Worm (Caenorhabditis elegans): ENCODE measurements around the gene T19C9.10.

T19C9.10 gene

ce11 chrV:17201847-17202246, 34.5 kb upstream of the T19C9.10 start, which contains the start of gene Y68A4A.10:
TSS of gene Y68A4A.10 (plus strand) at chrV:17202147.
- TF ChIP-seq hmg-20 (GFP tag; IDR thresholded peaks at IDR 0.05) (no peak), ceh-91 (GFP tag; IDR thresholded peaks at IDR 0.05) (no peak)

DNA sequence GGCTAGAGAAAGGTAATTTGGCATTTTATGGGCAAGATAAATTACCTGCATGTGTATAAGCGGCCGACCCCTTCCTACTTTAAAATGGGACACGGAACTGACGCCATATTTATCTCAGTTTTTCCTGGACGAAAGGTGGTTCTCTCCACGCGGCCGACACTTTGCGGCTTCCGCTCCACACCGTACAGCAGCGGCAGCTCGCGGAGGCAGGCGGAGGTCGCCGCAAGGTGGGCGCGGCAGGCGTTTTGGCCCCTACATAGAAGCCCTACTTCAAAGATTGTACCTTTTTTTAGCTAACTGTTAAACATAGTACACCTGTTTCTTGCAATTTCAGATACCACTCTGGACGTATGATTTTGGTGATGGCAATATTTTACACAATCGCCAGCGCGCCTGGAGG, 29.9 kb upstream of the T19C9.10 start:
- TF ChIP-seq rpc-1 (optimal IDR thresholded peaks at IDR 0.05), result no peak
- no peak for TF ChIP-seq rpc-1 (tag; optimal IDR thresholded peaks at IDR 0.05)
- no peak for TF ChIP-seq B0336.3 (GFP tag; IDR thresholded peaks at IDR 0.05)
- no peak for TF ChIP-seq Y56A3A.18 (GFP tag; IDR thresholded peaks at IDR 0.05)
- peak; percentile 92 for TF ChIP-seq zfh-2 (GFP tag; conservative IDR thresholded peaks at IDR 0.05)
- 0 out of 2 replicates have a peak, but pooled peaks have one; percentile 11 for TF ChIP-seq attf-3 (GFP tag; conservative IDR thresholded peaks at IDR 0.05)
- TF ChIP-seq let-607 (tag; optimal IDR thresholded peaks at IDR 0.05), result no peak
- TF ChIP-seq ZK185.1 (tag; optimal IDR thresholded peaks at IDR 0.05; ENCODE audit: poor library complexity, severe bottlenecking), result no peak
- TF ChIP-seq C06A6.2 (GFP tag; conservative IDR thresholded peaks at IDR 0.05), result no peak
- no peak for TF ChIP-seq snpc-4 (GFP tag; optimal IDR thresholded peaks at IDR 0.05)
- TF ChIP-seq snpc-4 (tag; optimal IDR thresholded peaks at IDR 0.05), result peak in 1 of 4 experiments; percentile 31
- no peak for TF ChIP-seq K11D2.4 (GFP tag; IDR thresholded peaks at IDR 0.05)
- TF ChIP-seq madf-3 (GFP tag; IDR thresholded peaks at IDR 0.05), result 0 out of 2 replicates have a peak, but pooled peaks have one; percentile 48

DNA sequence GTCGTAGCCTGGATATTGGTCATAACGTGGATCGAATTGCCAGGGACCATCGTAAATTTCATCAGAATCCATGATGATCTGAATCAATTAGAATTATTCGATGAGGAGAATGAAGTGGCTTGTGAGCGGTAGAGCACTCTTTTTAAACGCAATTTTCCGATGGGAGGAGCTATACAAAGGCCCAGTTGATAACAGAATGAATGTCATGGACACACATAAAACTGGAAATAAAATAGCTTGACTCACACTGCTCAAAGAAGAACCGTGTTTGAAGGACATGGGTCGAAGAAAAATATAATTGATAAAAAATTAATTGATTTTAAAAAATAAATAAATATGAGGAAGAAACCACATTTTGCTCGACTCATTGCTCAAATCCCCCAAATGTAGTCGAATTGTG, 28.3 kb upstream of the T19C9.10 start, which contains the start of gene Y68A4A.13:
Y68A4A.13 (minus strand) TSS at position 101 of the 400 bp plus-strand sequence.
- no peak for TF ChIP-seq lin-35 (GFP tag; optimal IDR thresholded peaks at IDR 0.05)
- TF ChIP-seq nfya-1 (tag; optimal IDR thresholded peaks at IDR 0.05; ENCODE audit: borderline replicate concordance, insufficient read depth), result no peak
- no peak for TF ChIP-seq Y67H2A.10 (GFP tag; conservative IDR thresholded peaks at IDR 0.05)
- no peak for TF ChIP-seq bed-1 (GFP tag; IDR thresholded peaks at IDR 0.05)
- no peak for TF ChIP-seq C06A6.2 (GFP tag; conservative IDR thresholded peaks at IDR 0.05)
- TF ChIP-seq unc-62 (GFP tag; optimal IDR thresholded peaks at IDR 0.05), result no peak
- no peak for TF ChIP-seq aptf-3 (GFP tag; IDR thresholded peaks at IDR 0.05)
- no peak for TF ChIP-seq fkh-3 (tag; optimal IDR thresholded peaks at IDR 0.05)
- TF ChIP-seq efl-1 (GFP tag; optimal IDR thresholded peaks at IDR 0.05), result no peak
- TF ChIP-seq ceh-91 (GFP tag; IDR thresholded peaks at IDR 0.05), result no peak
- no peak for TF ChIP-seq let-526 (GFP tag; IDR thresholded peaks at IDR 0.05)
- no peak for TF ChIP-seq hmg-20 (GFP tag; IDR thresholded peaks at IDR 0.05)
- TF ChIP-seq ztf-26 (tag; optimal IDR thresholded peaks at IDR 0.05), result no peak
- TF ChIP-seq ccch-3 (GFP tag; optimal IDR thresholded peaks at IDR 0.05), result no peak
- no peak for TF ChIP-seq nfyb-1 (GFP tag; IDR thresholded peaks at IDR 0.05)
- TF ChIP-seq K11D2.4 (GFP tag; IDR thresholded peaks at IDR 0.05), result no peak
- TF ChIP-seq pha-4 (tag; optimal IDR thresholded peaks at IDR 0.05), result no peak
- no peak for TF ChIP-seq attf-5 (GFP tag; optimal IDR thresholded peaks at IDR 0.05)
- TF ChIP-seq F37B4.10 (GFP tag; IDR thresholded peaks at IDR 0.05), result no peak
- TF ChIP-seq Y95B8A.8 (GFP tag; IDR thresholded peaks at IDR 0.05), result no peak

DNA sequence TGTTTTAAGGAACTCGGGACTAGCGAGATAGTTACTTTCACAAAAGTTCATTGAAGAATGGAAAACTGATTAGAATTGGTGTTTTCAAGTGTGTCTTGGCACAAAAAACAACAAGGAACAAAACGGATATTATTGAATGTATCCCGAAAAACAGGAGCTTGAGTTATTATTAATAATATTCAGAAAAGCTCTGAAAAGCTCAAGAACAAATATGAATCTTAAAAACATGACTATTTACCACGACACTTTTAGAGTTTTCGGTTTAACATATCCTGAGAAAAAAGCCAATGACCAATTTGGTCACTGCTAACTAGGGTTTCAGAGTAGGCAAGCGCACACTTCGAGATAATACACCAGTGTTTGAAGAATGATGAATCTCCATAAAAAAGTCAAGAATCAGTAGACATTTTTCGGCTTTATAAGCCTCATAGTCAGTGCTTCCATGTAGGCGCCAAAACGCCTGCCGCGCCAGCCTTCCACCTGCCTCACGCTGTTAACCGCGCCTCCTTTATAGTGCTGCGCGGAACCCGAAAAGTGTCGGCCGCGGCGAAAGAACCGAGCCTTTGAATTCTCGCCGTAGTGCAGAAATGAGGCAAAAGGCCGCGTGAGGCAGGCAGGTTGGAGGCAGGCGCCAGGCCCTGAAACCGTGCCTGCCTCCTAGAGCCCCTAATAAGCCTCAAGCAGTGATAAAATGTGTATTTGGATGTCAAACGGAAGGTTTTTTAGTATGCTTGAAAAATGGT, 24.2 kb upstream of the T19C9.10 start, which contains the start of gene srh-236:
srh-236 (minus strand) TSS at position 51 of the 743 bp plus-strand sequence.
- TF ChIP-seq ceh-58 (GFP tag; IDR thresholded peaks at IDR 0.05), result no peak
- no peak for TF ChIP-seq nfya-2 (GFP tag; IDR thresholded peaks at IDR 0.05)
- no peak for TF ChIP-seq madf-6 (GFP tag; IDR thresholded peaks at IDR 0.05)
- TF ChIP-seq egrh-3 (GFP tag; IDR thresholded peaks at IDR 0.05), result peak; percentile 45; the same call in 1 of the 2 replicates
- no peak for TF ChIP-seq B0035.1 (tag; optimal IDR thresholded peaks at IDR 0.05)
- TF ChIP-seq snpc-4 (GFP tag; optimal IDR thresholded peaks at IDR 0.05), result no peak
- TF ChIP-seq snpc-4 (tag; optimal IDR thresholded peaks at IDR 0.05), result peak in 2 of 4 experiments; percentile 35
- 0 out of 2 replicates have a peak, but pooled peaks have one; percentile 54 for TF ChIP-seq F37B4.10 (GFP tag; IDR thresholded peaks at IDR 0.05)
